Worm (Caenorhabditis elegans): Measurements from ENCODE around the gene srsx-14.

DNA sequence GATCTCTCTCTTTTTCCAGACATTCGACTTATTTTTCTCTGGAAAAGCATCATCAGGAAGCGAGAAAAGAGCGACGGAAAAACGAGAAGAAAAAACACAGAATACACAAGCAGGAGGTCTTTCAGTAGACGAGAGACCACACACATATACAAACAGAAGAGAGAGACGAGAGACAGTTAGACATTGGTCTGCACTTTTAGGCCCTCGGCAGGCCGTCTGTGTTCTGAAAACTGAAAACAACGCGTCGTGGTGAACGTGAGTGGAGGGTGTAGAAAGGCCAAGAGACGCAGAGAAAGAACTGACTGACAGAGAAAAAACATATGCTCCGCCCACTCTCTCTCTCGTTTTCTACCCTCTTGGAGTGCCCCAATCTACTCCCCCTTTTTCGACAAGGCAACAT, 44.7 kb downstream of the srsx-14 start:
- no peak for TF ChIP-seq nhr-28 (tag; optimal IDR thresholded peaks at IDR 0.05)
- TF ChIP-seq ama-1 (optimal IDR thresholded peaks at IDR 0.05) = no peak
- TF ChIP-seq ztf-11 (tag; optimal IDR thresholded peaks at IDR 0.05) = no peak
